Worm (Caenorhabditis elegans) whole organism, young adult: ENCODE measurements around the gene prp-3.

ENCODE experiments used
- B0035.1 ChIP-seq: sonication (generic microtip); optimal IDR thresholded peaks from 2 replicates; lab custom pipeline; 2016; ENCODE audit warnings: missing genetic modification characterization, mild to moderate bottlenecking, missing compliant biosample characterization, missing genotype, missing genetic modification reagents
- C17E4.6 ChIP-seq: fragments of 200-800 bp; sonication (Bioruptor generic); IDR thresholded peaks from 2 replicates; pipeline ENCODE4 v1.3.6; 2022; ENCODE audit warnings: missing genetic modification reagents, missing genetic modification characterization, missing compliant biosample characterization
- F10E7.11 ChIP-seq: sonication (generic microtip); optimal IDR thresholded peaks from 2 replicates; lab custom pipeline; 2017; ENCODE audit warnings: mild to moderate bottlenecking, missing genetic modification characterization, moderate library complexity, missing compliant biosample characterization
- F33H1.4 ChIP-seq: fragments of 200-800 bp; sonication (Bioruptor generic); IDR thresholded peaks from 2 replicates; pipeline ENCODE4 v1.3.6; 2022; ENCODE audit warnings: missing genetic modification reagents, missing genetic modification characterization, missing compliant biosample characterization
- F49E8.2 ChIP-seq: sonication (generic microtip); optimal IDR thresholded peaks from 3 replicates; lab custom pipeline; 2017; ENCODE audit warnings: missing genetic modification characterization, mild to moderate bottlenecking, missing compliant biosample characterization, antibody characterized with exemption, moderate library complexity; ENCODE audit not compliant: insufficient read depth
- F52B5.7 ChIP-seq: sonication (generic microtip); optimal IDR thresholded peaks from 2 replicates; lab custom pipeline; 2016; ENCODE audit warnings: mild to moderate bottlenecking, missing genetic modification characterization, missing compliant biosample characterization
- K11D2.4 ChIP-seq: fragments of 200-800 bp; sonication (Bioruptor generic); IDR thresholded peaks from 2 replicates; pipeline ENCODE4 v1.3.6; 2022; ENCODE audit warnings: missing genetic modification reagents, missing genetic modification characterization, missing compliant biosample characterization
- Y53F4B.3 ChIP-seq: fragments of 200-800 bp; sonication (Bioruptor generic); IDR thresholded peaks from 2 replicates; pipeline ENCODE4 v1.3.6; 2022; ENCODE audit warnings: missing genetic modification reagents, missing genetic modification characterization, missing compliant biosample characterization
- Y53G8AR.9 ChIP-seq: fragments of 200-800 bp; sonication (Bioruptor generic); conservative IDR thresholded peaks from 2 replicates; pipeline ENCODE4 v1.3.6; 2022; ENCODE audit warnings: missing genetic modification reagents, missing genetic modification characterization, missing compliant biosample characterization
- Y56A3A.18 ChIP-seq: fragments of 200-800 bp; sonication (Bioruptor generic); IDR thresholded peaks from 2 replicates; pipeline ENCODE4 v1.3.6; 2022; ENCODE audit warnings: missing genetic modification reagents, missing genetic modification characterization, missing compliant biosample characterization
- ZK185.1 ChIP-seq: sonication (generic microtip); optimal IDR thresholded peaks from 2 replicates; lab custom pipeline; 2016; ENCODE audit warnings: mild to moderate bottlenecking, missing genetic modification characterization, missing compliant biosample characterization; ENCODE audit not compliant: poor library complexity, severe bottlenecking
- ama-1 ChIP-seq, 3 experiments: fragments of 150-350 bp in 1 of 3; sonication (generic microtip) in 2 of 3; optimal IDR thresholded peaks; 2 replicates each; lab custom pipeline; 2014 to 2018; ENCODE audit warnings: missing biosample characterization in 2 of 3, missing genetic modification characterization in 2 of 3, missing genetic modification reagents in 2 of 3
- athp-1 ChIP-seq: sonication (generic microtip); optimal IDR thresholded peaks from 2 replicates; lab custom pipeline; 2017; ENCODE audit warnings: mild to moderate bottlenecking, missing genetic modification characterization, missing compliant biosample characterization
- bed-2 ChIP-seq: fragments of 200-800 bp; sonication (Bioruptor generic); IDR thresholded peaks from 2 replicates; pipeline ENCODE4 v1.3.6; 2022; ENCODE audit warnings: missing genetic modification reagents, missing genetic modification characterization, missing compliant biosample characterization
- cebp-1 ChIP-seq, 2 experiments: fragments of 200-800 bp in 1 of 2; sonication (Bioruptor generic) in 1 of 2; sonication (generic microtip) in 1 of 2; IDR thresholded peaks in 1 of 2; optimal IDR thresholded peaks in 1 of 2; 2 replicates each; pipeline versions ENCODE4 v1.3.6 to Lab custom; 2017 to 2022; ENCODE audit warnings: missing compliant biosample characterization in 2 of 2, missing genetic modification characterization in 2 of 2, mild to moderate bottlenecking in 1 of 2, missing genetic modification reagents in 1 of 2, moderate library complexity in 1 of 2
- cebp-2 ChIP-seq: fragments of 200-800 bp; sonication (Bioruptor generic); IDR thresholded peaks from 2 replicates; pipeline ENCODE4 v1.3.6; 2022; ENCODE audit warnings: missing genetic modification characterization, missing compliant biosample characterization
- ceh-79 ChIP-seq: sonication (generic microtip); optimal IDR thresholded peaks from 2 replicates; lab custom pipeline; 2017; ENCODE audit warnings: mild to moderate bottlenecking, missing genetic modification characterization, missing compliant biosample characterization
- efl-1 ChIP-seq: fragments of 150-350 bp; optimal IDR thresholded peaks from 2 replicates; lab custom pipeline; 2014; ENCODE audit warnings: missing biosample characterization, missing genetic modification reagents, missing genetic modification characterization
- egl-18 ChIP-seq: fragments of 200-800 bp; sonication (Bioruptor generic); IDR thresholded peaks from 2 replicates; pipeline ENCODE4 v1.3.6; 2022; ENCODE audit warnings: missing genetic modification reagents, missing genetic modification characterization, missing compliant biosample characterization
- egrh-3 ChIP-seq: fragments of 200-800 bp; sonication (Bioruptor generic); IDR thresholded peaks from 2 replicates; pipeline ENCODE4 v1.3.6; 2022; ENCODE audit warnings: missing genetic modification reagents, missing genetic modification characterization, missing compliant biosample characterization
- him-1 ChIP-seq: sonication (generic microtip); optimal IDR thresholded peaks from 2 replicates; lab custom pipeline; 2016; ENCODE audit warnings: missing genotype, missing genetic modification reagents, missing genetic modification characterization, missing compliant biosample characterization
- let-526 ChIP-seq: fragments of 200-800 bp; sonication (Bioruptor generic); IDR thresholded peaks from 2 replicates; pipeline ENCODE4 v1.3.6; 2022; ENCODE audit warnings: missing genetic modification reagents, missing genetic modification characterization, missing compliant biosample characterization
- lin-26 ChIP-seq: fragments of 200-800 bp; sonication (Bioruptor generic); IDR thresholded peaks from 2 replicates; pipeline ENCODE4 v1.3.6; 2022; ENCODE audit warnings: missing genetic modification reagents, missing genetic modification characterization, missing compliant biosample characterization
- lin-35 ChIP-seq, 3 experiments: fragments of 150-350 bp in 2 of 3; sonication (generic microtip) in 1 of 3; optimal IDR thresholded peaks; 2 replicates each; lab custom pipeline; 2014 to 2018; ENCODE audit warnings: missing biosample characterization in 3 of 3, missing genetic modification characterization in 3 of 3, missing genetic modification reagents in 3 of 3
- lsl-1 ChIP-seq: fragments of 200-800 bp; sonication (Bioruptor generic); optimal IDR thresholded peaks from 2 replicates; lab custom pipeline; 2018; ENCODE audit warnings: mild to moderate bottlenecking, missing genetic modification characterization, moderate library complexity, missing compliant biosample characterization
- lsy-27 ChIP-seq: sonication (generic microtip); optimal IDR thresholded peaks from 2 replicates; lab custom pipeline; 2017; ENCODE audit warnings: missing genetic modification characterization, mild to moderate bottlenecking, missing compliant biosample characterization, antibody characterized with exemption, missing genotype, borderline replicate concordance; ENCODE audit not compliant: insufficient read depth
- madf-10 ChIP-seq: sonication (generic microtip); optimal IDR thresholded peaks from 2 replicates; lab custom pipeline; 2016; ENCODE audit warnings: mild to moderate bottlenecking, missing genetic modification characterization, missing compliant biosample characterization
- madf-6 ChIP-seq: fragments of 200-800 bp; sonication (Bioruptor generic); IDR thresholded peaks from 2 replicates; pipeline ENCODE4 v1.3.6; 2022; ENCODE audit warnings: missing genetic modification reagents, missing genetic modification characterization, missing compliant biosample characterization
- mcd-1 ChIP-seq: fragments of 200-800 bp; sonication (Bioruptor generic); IDR thresholded peaks from 2 replicates; pipeline ENCODE4 v1.3.6; 2022; ENCODE audit warnings: missing genetic modification reagents, missing genetic modification characterization, missing compliant biosample characterization
- mes-4 ChIP-seq: sonication (generic microtip); optimal IDR thresholded peaks from 2 replicates; lab custom pipeline; 2016; ENCODE audit warnings: missing genotype, missing genetic modification characterization, missing compliant biosample characterization
- nfyb-1 ChIP-seq: fragments of 200-800 bp; sonication (Bioruptor generic); IDR thresholded peaks from 2 replicates; pipeline ENCODE4 v1.3.6; 2022; ENCODE audit warnings: missing genetic modification reagents, missing genetic modification characterization, missing compliant biosample characterization
- nhr-27 ChIP-seq: fragments of 200-800 bp; sonication (Bioruptor generic); optimal IDR thresholded peaks from 2 replicates; lab custom pipeline; 2018; ENCODE audit warnings: mild to moderate bottlenecking, missing genetic modification characterization, moderate library complexity, missing compliant biosample characterization
- pha-4 ChIP-seq: fragments of 150-350 bp; sonication (generic microtip); optimal IDR thresholded peaks from 2 replicates; lab custom pipeline; 2014; ENCODE audit warnings: missing biosample characterization, missing genetic modification reagents, missing genetic modification characterization
- repo-1 ChIP-seq: sonication (generic microtip); optimal IDR thresholded peaks from 2 replicates; lab custom pipeline; 2017; ENCODE audit warnings: mild to moderate bottlenecking, missing genetic modification characterization, missing compliant biosample characterization
- sdz-38 ChIP-seq: sonication (generic microtip); optimal IDR thresholded peaks from 2 replicates; lab custom pipeline; 2016; ENCODE audit warnings: missing genotype, missing genetic modification characterization, missing compliant biosample characterization
- sea-2 ChIP-seq: fragments of 200-800 bp; sonication (Bioruptor generic); IDR thresholded peaks from 2 replicates; pipeline ENCODE4 v1.3.6; 2022; ENCODE audit warnings: missing genetic modification characterization, missing compliant biosample characterization
- snpc-1.1 ChIP-seq: sonication (generic microtip); optimal IDR thresholded peaks from 2 replicates; lab custom pipeline; 2017; ENCODE audit warnings: missing genetic modification characterization, mild to moderate bottlenecking, missing compliant biosample characterization, antibody characterized with exemption, moderate library complexity, missing genotype, missing genetic modification reagents; ENCODE audit not compliant: insufficient read depth
- snpc-1.3 ChIP-seq: sonication (generic microtip); optimal IDR thresholded peaks from 2 replicates; lab custom pipeline; 2017; ENCODE audit warnings: missing genetic modification characterization, mild to moderate bottlenecking, missing compliant biosample characterization, antibody characterized with exemption, moderate library complexity, missing genotype, missing genetic modification reagents; ENCODE audit not compliant: insufficient read depth
- snpc-4 ChIP-seq, 5 experiments: fragments of 150-350 bp in 1 of 5; sonication (generic microtip) in 4 of 5; optimal IDR thresholded peaks; 2 replicates each; lab custom pipeline; 2014 to 2018; ENCODE audit warnings: missing genetic modification characterization in 5 of 5, missing biosample characterization in 3 of 5, antibody characterized with exemption in 2 of 5, mild to moderate bottlenecking in 2 of 5, missing compliant biosample characterization in 2 of 5, missing genotype in 2 of 5, moderate library complexity in 2 of 5, missing genetic modification reagents in 1 of 5
- tbx-9 ChIP-seq: sonication (generic microtip); optimal IDR thresholded peaks from 2 replicates; lab custom pipeline; 2016; ENCODE audit warnings: borderline replicate concordance, missing genetic modification characterization, inconsistent platforms, missing compliant biosample characterization
- zim-3 ChIP-seq: sonication (generic microtip); optimal IDR thresholded peaks from 2 replicates; lab custom pipeline; 2017; ENCODE audit warnings: mild to moderate bottlenecking, missing genetic modification characterization, moderate library complexity, missing compliant biosample characterization
- ztf-18 ChIP-seq: sonication (generic microtip); optimal IDR thresholded peaks from 2 replicates; lab custom pipeline; 2016; ENCODE audit warnings: missing genotype, mild to moderate bottlenecking, missing genetic modification characterization, missing compliant biosample characterization
- ztf-25 ChIP-seq: fragments of 200-800 bp; sonication (Bioruptor generic); IDR thresholded peaks from 2 replicates; pipeline ENCODE4 v1.3.6; 2022; ENCODE audit warnings: missing genetic modification reagents, missing genetic modification characterization, missing compliant biosample characterization
- ztf-28 ChIP-seq: fragments of 200-800 bp; sonication (Bioruptor generic); IDR thresholded peaks from 2 replicates; pipeline ENCODE4 v1.3.6; 2022; ENCODE audit warnings: missing genetic modification reagents, missing genetic modification characterization, missing compliant biosample characterization
- ztf-3 ChIP-seq: fragments of 200-800 bp; sonication (Bioruptor generic); optimal IDR thresholded peaks from 2 replicates; lab custom pipeline; 2018; ENCODE audit warnings: mild to moderate bottlenecking, missing genetic modification characterization, missing compliant biosample characterization

Gene prp-3

DNA sequence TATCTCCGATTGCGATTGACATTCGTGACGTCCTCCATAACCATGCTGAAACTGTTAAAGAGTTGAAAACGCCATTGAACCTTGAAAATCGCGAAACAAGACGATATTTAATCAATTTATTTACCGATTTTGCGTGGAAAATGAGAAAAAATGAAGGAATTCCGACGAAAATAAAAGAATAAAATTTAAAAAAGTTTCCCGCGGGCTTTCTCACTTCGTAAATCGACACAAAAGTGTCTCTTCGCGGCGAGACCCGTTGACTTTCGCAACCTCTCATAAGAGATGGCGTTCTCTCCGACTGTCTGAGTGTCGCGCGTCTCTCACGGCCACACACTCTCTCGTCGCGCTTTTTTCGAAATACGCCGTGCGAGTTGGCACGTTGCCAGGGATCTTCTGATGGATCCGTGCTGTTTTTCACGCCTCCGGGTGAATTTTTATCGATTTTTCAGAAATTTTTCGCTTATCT is 20.6 kb downstream of the prp-3 start, which contains the start of gene hat-1 (continued):
- TF ChIP-seq zim-3 (tag; lab: Kevin White, UChicago): peak; percentile 16
- TF ChIP-seq K11D2.4 (GFP tag; lab: Robert Waterston, UW): peak; percentile 94
- peak; percentile 100 for TF ChIP-seq F33H1.4 (GFP tag; lab: Robert Waterston, UW)
- no peak for TF ChIP-seq sdz-38 (tag; lab: Kevin White, UChicago)
- TF ChIP-seq lin-26: 0 out of 2 replicates have a peak, but pooled peaks have one; percentile 43
- TF ChIP-seq him-1 (tag; lab: Kevin White, UChicago): no peak
- peak; percentile 97 for TF ChIP-seq mcd-1 (GFP tag; lab: Robert Waterston, UW)
- peak; percentile 82 for TF ChIP-seq ztf-28 (GFP tag; lab: Robert Waterston, UW)
- peak; percentile 49 for TF ChIP-seq snpc-1.1
- TF ChIP-seq snpc-4 (GFP tag; optimal IDR thresholded peaks at IDR 0.05; lab: Kevin White, UChicago): peak; percentile 56
- peak in 3 of 4 experiments; percentile 79 to 86 (median 80) for TF ChIP-seq snpc-4 (tag; optimal IDR thresholded peaks at IDR 0.05; lab: Kevin White, UChicago)
- no peak for TF ChIP-seq ZK185.1 (tag; lab: Kevin White, UChicago)
- TF ChIP-seq F10E7.11 (tag; lab: Kevin White, UChicago): no peak
- TF ChIP-seq madf-6 (GFP tag; lab: Robert Waterston, UW): peak; percentile 96
- TF ChIP-seq ceh-79 (tag; lab: Kevin White, UChicago): no peak
- TF ChIP-seq repo-1 (tag; lab: Kevin White, UChicago): peak; percentile 87
- TF ChIP-seq mes-4 (tag; lab: Kevin White, UChicago): no peak
- TF ChIP-seq Y56A3A.18: peak; percentile 90
- peak; percentile 91 for TF ChIP-seq C17E4.6 (GFP tag; lab: Robert Waterston, UW)
- peak; percentile 96 for TF ChIP-seq Y53G8AR.9 (GFP tag; lab: Robert Waterston, UW)
- peak; percentile 76 for TF ChIP-seq pha-4 (tag; lab: Kevin White, UChicago)
- TF ChIP-seq lsl-1 (GFP tag; lab: Kevin White, UChicago): peak; percentile 90
- TF ChIP-seq B0035.1: peak; percentile 68
- peak; percentile 97 for TF ChIP-seq athp-1 (tag; lab: Kevin White, UChicago)
- peak; percentile 54; the same call in 1 of the 2 replicates for TF ChIP-seq egrh-3 (GFP tag; lab: Robert Waterston, UW)
- peak; percentile 79 for TF ChIP-seq madf-10
- 0 out of 2 replicates have a peak, but pooled peaks have one; percentile 53 for TF ChIP-seq egl-18 (GFP tag; lab: Robert Waterston, UW)
- no peak for TF ChIP-seq ztf-25 (GFP tag; lab: Robert Waterston, UW)
- TF ChIP-seq lin-35 (GFP tag; optimal IDR thresholded peaks at IDR 0.05; lab: Kevin White, UChicago): peak; percentile 4 to 92 (median 49)
- peak; percentile 82 for TF ChIP-seq ztf-18 (tag; lab: Kevin White, UChicago)
- peak; percentile 71; the same call in 1 of the 2 replicates for TF ChIP-seq sea-2 (GFP tag; lab: Robert Waterston, UW)
- no peak for TF ChIP-seq cebp-2
- peak; percentile 98 for TF ChIP-seq cebp-1 (GFP tag; IDR thresholded peaks at IDR 0.05; lab: Robert Waterston, UW)
- peak; percentile 100 for TF ChIP-seq cebp-1 (tag; optimal IDR thresholded peaks at IDR 0.05; lab: Kevin White, UChicago)
- TF ChIP-seq ztf-3 (GFP tag; lab: Kevin White, UChicago): peak; percentile 44
- no peak for TF ChIP-seq lsy-27 (tag; lab: Kevin White, UChicago)
- 0 out of 2 replicates have a peak, but pooled peaks have one; percentile 65 for TF ChIP-seq let-526
- peak; percentile 97 for TF ChIP-seq nfyb-1 (GFP tag; lab: Robert Waterston, UW)
- TF ChIP-seq Y53F4B.3 (GFP tag; lab: Robert Waterston, UW): no peak
- no peak for TF ChIP-seq bed-2 (GFP tag; lab: Robert Waterston, UW)
- TF ChIP-seq tbx-9 (tag; lab: Kevin White, UChicago): no peak
- peak; percentile 79 for TF ChIP-seq F49E8.2 (tag; lab: Kevin White, UChicago)
- peak; percentile 82 for TF ChIP-seq snpc-1.3 (tag; lab: Kevin White, UChicago)
- peak; percentile 81 for TF ChIP-seq efl-1
- TF ChIP-seq ama-1 (optimal IDR thresholded peaks at IDR 0.05; lab: Kevin White, UChicago): no peak
- TF ChIP-seq ama-1 (GFP tag; optimal IDR thresholded peaks at IDR 0.05; lab: Kevin White, UChicago): no peak
- TF ChIP-seq nhr-27 (tag; lab: Kevin White, UChicago): no peak
- TF ChIP-seq F52B5.7 (tag; lab: Kevin White, UChicago): no peak
